Worm (Caenorhabditis elegans) whole organism, L2 larva: ENCODE results near the gene F55G7.3.

Experiments used
- C34F6.9 ChIP-seq: fragments of 150-350 bp; optimal IDR thresholded peaks from 2 replicates; lab custom pipeline; 2014; ENCODE audit warnings: missing biosample characterization, missing genetic modification characterization
- ama-1 ChIP-seq: fragments of 150-350 bp; optimal IDR thresholded peaks from 2 replicates; lab custom pipeline; 2018; ENCODE audit warnings: inconsistent platforms
- elt-3 ChIP-seq: sonication (generic microtip); optimal IDR thresholded peaks from 2 replicates; lab custom pipeline; 2017; ENCODE audit warnings: missing biosample characterization, missing genetic modification characterization
- lin-13 ChIP-seq: fragments of 150-350 bp; optimal IDR thresholded peaks from 2 replicates; lab custom pipeline; 2014; ENCODE audit warnings: missing biosample characterization, missing genetic modification reagents, missing genetic modification characterization
- nhr-10 ChIP-seq: sonication (generic microtip); optimal IDR thresholded peaks from 2 replicates; lab custom pipeline; 2017; ENCODE audit warnings: missing biosample characterization, missing genetic modification characterization

- TF ChIP-seq ama-1 (no peak), nhr-10 (tag; lab: Kevin White, UChicago) (no peak), lin-13 (GFP tag; lab: Kevin White, UChicago) (no peak), elt-3 (tag; lab: Kevin White, UChicago) (no peak), C34F6.9 (tag; lab: Kevin White, UChicago) (no peak)
These were observed 44.0 kb upstream of the F55G7.3 start, which contains the start of gene C49F5.5 for ce11 chrX:11985887-11986286.
